Worm (Caenorhabditis elegans) whole organism, L1 larva: Measurements from ENCODE around the gene mtpn-1.

Experiments used
- C16A3.4 ChIP-seq: fragments of 150-350 bp; optimal IDR thresholded peaks from 2 replicates; lab custom pipeline; 2014; ENCODE audit warnings: missing biosample characterization, missing genetic modification characterization
- C34B4.2 ChIP-seq: sonication (generic microtip); optimal IDR thresholded peaks from 2 replicates; lab custom pipeline; 2017; ENCODE audit warnings: mild to moderate bottlenecking, missing genetic modification characterization, missing compliant biosample characterization
- F16B12.6 ChIP-seq: fragments of 150-350 bp; optimal IDR thresholded peaks from 2 replicates; lab custom pipeline; 2014; ENCODE audit warnings: missing biosample characterization, missing genetic modification characterization
- blmp-1 ChIP-seq: fragments of 150-350 bp; optimal IDR thresholded peaks from 2 replicates; lab custom pipeline; 2014; ENCODE audit warnings: missing biosample characterization, missing genetic modification characterization
- ces-1 ChIP-seq: fragments of 150-350 bp; optimal IDR thresholded peaks from 2 replicates; lab custom pipeline; 2014; ENCODE audit warnings: missing biosample characterization, missing genetic modification reagents, missing genetic modification characterization
- dpl-1 ChIP-seq, 3 experiments: fragments of 150-350 bp in 2 of 3; sonication (generic microtip) in 1 of 3; optimal IDR thresholded peaks; 2 replicates each; lab custom pipeline; 2014 to 2017; ENCODE audit warnings: missing biosample characterization in 3 of 3, missing genetic modification characterization in 3 of 3, missing genetic modification reagents in 3 of 3
- efl-1 ChIP-seq, 4 experiments: fragments of 150-350 bp; optimal IDR thresholded peaks in 3 of 4; peaks in 1 of 4; 1 replicate in 1 of 4; 2 replicates in 3 of 4; lab custom pipeline; 2014; ENCODE audit warnings: missing biosample characterization in 2 of 4, missing genetic modification characterization in 2 of 4, missing genetic modification reagents in 2 of 4
- egl-27 ChIP-seq, 2 experiments: fragments of 150-350 bp in 1 of 2; sonication (generic microtip); optimal IDR thresholded peaks; 3 replicates each; lab custom pipeline; 2017 to 2018; ENCODE audit warnings: missing biosample characterization in 2 of 2, missing genetic modification characterization in 2 of 2, missing genetic modification reagents in 2 of 2
- elt-2 ChIP-seq: sonication (generic microtip); optimal IDR thresholded peaks from 2 replicates; lab custom pipeline; 2016; ENCODE audit warnings: missing genetic modification characterization, mild to moderate bottlenecking, inconsistent platforms, missing compliant biosample characterization, missing genetic modification reagents
- elt-3 ChIP-seq, 6 experiments: fragments of 150-350 bp in 1 of 6; sonication (generic microtip); optimal IDR thresholded peaks; 2 replicates each; lab custom pipeline; 2017 to 2018; ENCODE audit warnings: missing biosample characterization in 6 of 6, missing genetic modification characterization in 6 of 6, inconsistent platforms in 1 of 6
- fos-1 ChIP-seq: fragments of 150-350 bp; optimal IDR thresholded peaks from 2 replicates; lab custom pipeline; 2014; ENCODE audit warnings: missing biosample characterization, missing genetic modification characterization
- grh-1 ChIP-seq: fragments of 200-800 bp; sonication (Bioruptor generic); IDR thresholded peaks from 2 replicates; pipeline ENCODE4 v1.3.6; 2022; ENCODE audit warnings: missing genetic modification reagents, missing genetic modification characterization, missing compliant biosample characterization
- hlh-4 ChIP-seq: sonication (generic microtip); optimal IDR thresholded peaks from 2 replicates; lab custom pipeline; 2016; ENCODE audit warnings: mild to moderate bottlenecking, missing genetic modification characterization, missing compliant biosample characterization
- hpl-2 ChIP-seq: fragments of 150-350 bp; optimal IDR thresholded peaks from 2 replicates; lab custom pipeline; 2014; ENCODE audit warnings: missing biosample characterization, missing genetic modification reagents, missing genetic modification characterization
- irx-1 ChIP-seq: sonication (generic microtip); optimal IDR thresholded peaks from 2 replicates; lab custom pipeline; 2016; ENCODE audit warnings: missing genetic modification characterization, missing compliant biosample characterization
- isw-1 ChIP-seq: fragments of 200-800 bp; sonication (Bioruptor generic); IDR thresholded peaks from 2 replicates; pipeline ENCODE4 v1.3.6; 2022; ENCODE audit warnings: missing genetic modification characterization, missing compliant biosample characterization
- jun-1 ChIP-seq: fragments of 150-350 bp; optimal IDR thresholded peaks from 2 replicates; lab custom pipeline; 2014; ENCODE audit warnings: missing biosample characterization, missing genetic modification reagents, missing genetic modification characterization
- lin-13 ChIP-seq: fragments of 150-350 bp; optimal IDR thresholded peaks from 2 replicates; lab custom pipeline; 2014; ENCODE audit warnings: missing biosample characterization, missing genetic modification reagents, missing genetic modification characterization
- lin-14 ChIP-seq: fragments of 200-800 bp; sonication (Bioruptor generic); optimal IDR thresholded peaks from 2 replicates; lab custom pipeline; 2018; ENCODE audit warnings: mild to moderate bottlenecking, missing genetic modification characterization, moderate library complexity, missing compliant biosample characterization
- lin-35 ChIP-seq, 2 experiments: fragments of 150-350 bp; optimal IDR thresholded peaks; 2 replicates each; lab custom pipeline; 2014; ENCODE audit warnings: missing biosample characterization in 2 of 2, missing genetic modification characterization in 2 of 2, missing genetic modification reagents in 2 of 2
- lin-39 ChIP-seq: fragments of 150-350 bp; optimal IDR thresholded peaks from 2 replicates; lab custom pipeline; 2014; ENCODE audit warnings: missing biosample characterization, missing genetic modification reagents, missing genetic modification characterization
- lir-3 ChIP-seq: sonication (generic microtip); optimal IDR thresholded peaks from 2 replicates; lab custom pipeline; 2016; ENCODE audit warnings: mild to moderate bottlenecking, missing genetic modification characterization, moderate library complexity, missing compliant biosample characterization; ENCODE audit not compliant: poor library complexity
- mdl-1 ChIP-seq, 2 experiments: fragments of 150-350 bp; optimal IDR thresholded peaks; 2 replicates each; lab custom pipeline; 2014 to 2017; ENCODE audit warnings: missing biosample characterization in 2 of 2, missing genetic modification characterization in 2 of 2, inconsistent platforms in 1 of 2
- mef-2 ChIP-seq: fragments of 150-350 bp; optimal IDR thresholded peaks from 2 replicates; lab custom pipeline; 2014; ENCODE audit warnings: missing biosample characterization, missing genetic modification characterization
- nhr-11 ChIP-seq: fragments of 150-350 bp; optimal IDR thresholded peaks from 2 replicates; lab custom pipeline; 2014; ENCODE audit warnings: missing biosample characterization, missing genetic modification characterization
- nhr-19 ChIP-seq: fragments of 200-800 bp; sonication (Bioruptor generic); conservative IDR thresholded peaks from 2 replicates; pipeline ENCODE4 v1.3.6; 2022; ENCODE audit warnings: missing genetic modification characterization, missing compliant biosample characterization
- nhr-28 ChIP-seq: fragments of 150-350 bp; optimal IDR thresholded peaks from 2 replicates; lab custom pipeline; 2014; ENCODE audit warnings: missing biosample characterization, missing genetic modification characterization
- nhr-47 ChIP-seq: sonication (generic microtip); optimal IDR thresholded peaks from 2 replicates; lab custom pipeline; 2016; ENCODE audit warnings: mild to moderate bottlenecking, missing genetic modification characterization, moderate library complexity, missing compliant biosample characterization
- nhr-77 ChIP-seq: fragments of 150-350 bp; optimal IDR thresholded peaks from 2 replicates; lab custom pipeline; 2014; ENCODE audit warnings: missing biosample characterization, missing genetic modification characterization
- nhr-84 ChIP-seq: sonication (generic microtip); optimal IDR thresholded peaks from 2 replicates; lab custom pipeline; 2017; ENCODE audit warnings: missing biosample characterization, missing genetic modification characterization
- nhr-85 ChIP-seq: sonication (generic microtip); peaks from one replicate; lab custom pipeline; 2016; ENCODE audit warnings: missing genetic modification characterization, inconsistent platforms, missing compliant biosample characterization
- nhr-90 ChIP-seq: sonication (generic microtip); optimal IDR thresholded peaks from 2 replicates; lab custom pipeline; 2016; ENCODE audit warnings: mild to moderate bottlenecking, missing genetic modification characterization, missing compliant biosample characterization; ENCODE audit not compliant: poor library complexity
- pag-3 ChIP-seq: sonication (generic microtip); optimal IDR thresholded peaks from 2 replicates; lab custom pipeline; 2017; ENCODE audit warnings: missing genetic modification characterization, mild to moderate bottlenecking, missing compliant biosample characterization, antibody characterized with exemption, borderline replicate concordance; ENCODE audit not compliant: insufficient read depth
- pqm-1 ChIP-seq: sonication (generic microtip); optimal IDR thresholded peaks from 3 replicates; lab custom pipeline; 2017; ENCODE audit warnings: missing biosample characterization, missing genetic modification characterization
- rnt-1 ChIP-seq: sonication (generic microtip); optimal IDR thresholded peaks from 2 replicates; lab custom pipeline; 2016; ENCODE audit warnings: mild to moderate bottlenecking, missing genetic modification characterization, moderate library complexity, missing compliant biosample characterization
- skn-1 ChIP-seq: fragments of 150-350 bp; optimal IDR thresholded peaks from 2 replicates; lab custom pipeline; 2014; ENCODE audit warnings: missing biosample characterization, missing genetic modification characterization
- tbx-2 ChIP-seq: sonication (generic microtip); optimal IDR thresholded peaks from 2 replicates; lab custom pipeline; 2016; ENCODE audit warnings: missing genetic modification characterization, missing compliant biosample characterization
- unc-130 ChIP-seq: fragments of 150-350 bp; optimal IDR thresholded peaks from 2 replicates; lab custom pipeline; 2017; ENCODE audit warnings: missing biosample characterization, missing genetic modification characterization, inconsistent platforms
- unc-30 ChIP-seq: sonication (generic microtip); optimal IDR thresholded peaks from 2 replicates; lab custom pipeline; 2017; ENCODE audit warnings: missing biosample characterization, missing genetic modification characterization
- unc-86 ChIP-seq: sonication (generic microtip); optimal IDR thresholded peaks from 2 replicates; lab custom pipeline; 2016; ENCODE audit warnings: missing genetic modification characterization, missing compliant biosample characterization
- unc-98 ChIP-seq: fragments of 200-800 bp; sonication (Bioruptor generic); IDR thresholded peaks from 2 replicates; pipeline ENCODE4 v1.3.6; 2022; ENCODE audit warnings: missing genetic modification characterization, missing compliant biosample characterization
- xbp-1 ChIP-seq: sonication (generic microtip); optimal IDR thresholded peaks from 2 replicates; lab custom pipeline; 2016; ENCODE audit warnings: missing genetic modification characterization, missing compliant biosample characterization
- zag-1 ChIP-seq: fragments of 150-350 bp; optimal IDR thresholded peaks from 2 replicates; lab custom pipeline; 2014; ENCODE audit warnings: missing biosample characterization, missing genetic modification characterization
- ztf-11 ChIP-seq, 2 experiments: sonication (generic microtip); optimal IDR thresholded peaks; 2 replicates each; lab custom pipeline; 2016 to 2017; ENCODE audit warnings: missing genetic modification characterization in 2 of 2, missing biosample characterization in 1 of 2, missing compliant biosample characterization in 1 of 2

The mtpn-1 gene

ce11 chrX:2370655-2371054 lies 36.6 kb upstream of the mtpn-1 start:
- TF ChIP-seq elt-2 (peak; percentile 51), nhr-77 (tag; lab: Kevin White, UChicago) (no peak), grh-1 (GFP tag; lab: Robert Waterston, UW) (no peak), jun-1 (tag; lab: Kevin White, UChicago) (no peak), egl-27 (tag; optimal IDR thresholded peaks at IDR 0.05; lab: Kevin White, UChicago) (no peak), nhr-85 (no peak), dpl-1 (GFP tag; optimal IDR thresholded peaks at IDR 0.05; lab: Kevin White, UChicago) (no peak), pqm-1 (tag; lab: Kevin White, UChicago) (no peak)

- no peak for TF ChIP-seq lin-39 (tag; lab: Kevin White, UChicago)
- TF ChIP-seq elt-2: peak; percentile 54
- TF ChIP-seq rnt-1: no peak
- TF ChIP-seq nhr-84: no peak
- peak; percentile 24 for TF ChIP-seq lin-14 (GFP tag; lab: Kevin White, UChicago)
- TF ChIP-seq fos-1 (tag; lab: Kevin White, UChicago): no peak
- no peak for TF ChIP-seq xbp-1 (tag; lab: Kevin White, UChicago)
- TF ChIP-seq ces-1 (GFP tag; lab: Kevin White, UChicago): no peak
- TF ChIP-seq lin-35 (GFP tag; optimal IDR thresholded peaks at IDR 0.05; lab: Kevin White, UChicago): peak in 1 of 2 experiments; percentile 30
- no peak for TF ChIP-seq dpl-1 (GFP tag; optimal IDR thresholded peaks at IDR 0.05; lab: Kevin White, UChicago)
- peak; percentile 10 for TF ChIP-seq nhr-90 (tag; lab: Kevin White, UChicago)
- TF ChIP-seq elt-3 (tag; optimal IDR thresholded peaks at IDR 0.05; lab: Kevin White, UChicago): peak in 2 of 6 experiments; percentile 9 to 47
Measured at ce11 chrX:2372134-2372533, 35.1 kb upstream of the mtpn-1 start.

ce11 chrX:2375300-2376035 lies 31.8 kb upstream of the mtpn-1 start, which contains the start of gene F47G3.3:
TSS of gene F47G3.3 (plus strand) at chrX:2375985.
- no peak for TF ChIP-seq nhr-47
- no peak for TF ChIP-seq pag-3 (tag; lab: Kevin White, UChicago)
- TF ChIP-seq nhr-11 (tag; lab: Kevin White, UChicago): no peak
- TF ChIP-seq nhr-90 (tag; lab: Kevin White, UChicago): no peak
- TF ChIP-seq lin-13: no peak
- TF ChIP-seq hlh-4 (tag; lab: Kevin White, UChicago): no peak
- TF ChIP-seq tbx-2 (tag; lab: Kevin White, UChicago): no peak
- TF ChIP-seq blmp-1: peak; percentile 95

- TF ChIP-seq unc-30 (tag; lab: Kevin White, UChicago) (no peak), mdl-1 (tag; optimal IDR thresholded peaks at IDR 0.05; lab: Kevin White, UChicago) (no peak), unc-98 (GFP tag; lab: Robert Waterston, UW) (no peak), skn-1 (tag; lab: Kevin White, UChicago) (peak; percentile 24), C16A3.4 (tag; lab: Kevin White, UChicago) (no peak), ztf-11 (tag; optimal IDR thresholded peaks at IDR 0.05; lab: Kevin White, UChicago) (no peak), C34B4.2 (tag; lab: Kevin White, UChicago) (no peak), nhr-85 (peak; percentile 73), nhr-28 (tag; lab: Kevin White, UChicago) (no peak), hpl-2 (GFP tag; lab: Kevin White, UChicago) (no peak), nhr-47 (no peak), irx-1 (tag; lab: Kevin White, UChicago) (no peak), unc-86 (tag; lab: Kevin White, UChicago) (no peak), lin-35 (GFP tag; optimal IDR thresholded peaks at IDR 0.05; lab: Kevin White, UChicago) (peak in 1 of 2 experiments; percentile 15), lir-3 (no peak), unc-130 (tag; lab: Kevin White, UChicago) (no peak), elt-3 (tag; optimal IDR thresholded peaks at IDR 0.05; lab: Kevin White, UChicago) (no peak), pag-3 (tag; lab: Kevin White, UChicago) (peak; percentile 7), grh-1 (GFP tag; lab: Robert Waterston, UW) (no peak), dpl-1 (GFP tag; optimal IDR thresholded peaks at IDR 0.05; lab: Kevin White, UChicago) (no peak), tbx-2 (tag; lab: Kevin White, UChicago) (no peak), F16B12.6 (no peak), isw-1 (GFP tag; lab: Robert Waterston, UW) (no peak), nhr-19 (GFP tag; lab: Robert Waterston, UW) (no peak), ces-1 (GFP tag; lab: Kevin White, UChicago) (no peak), efl-1 (optimal IDR thresholded peaks at IDR 0.05; lab: Kevin White, UChicago) (no peak), efl-1 (GFP tag; optimal IDR thresholded peaks at IDR 0.05 in 1 of 2; lab: Kevin White, UChicago) (peak in 1 of 2 experiments; percentile 88), mef-2 (tag; lab: Kevin White, UChicago) (no peak), zag-1 (tag; lab: Kevin White, UChicago) (no peak)
Measured at ce11 chrX:2380818-2381217, 26.4 kb upstream of the mtpn-1 start.
